Fruit fly (Drosophila melanogaster) whole organism, wandering third instar larva: ENCODE data around the gene gammaTub37C.

Experiments used
- CG32264 ChIP-seq: fragments of 200-800 bp; sonication (Bioruptor generic); optimal IDR thresholded peaks from 2 replicates; lab custom pipeline; 2016; ENCODE audit warnings: missing biosample characterization, missing genetic modification characterization
- Dfd ChIP-seq: fragments of >200 bp; optimal IDR thresholded peaks from 2 replicates; lab custom pipeline; 2017; ENCODE audit warnings: missing biosample characterization, missing genetic modification characterization
- OdsH ChIP-seq: fragments of 200-800 bp; sonication (Bioruptor generic); optimal IDR thresholded peaks from 2 replicates; lab custom pipeline; 2016; ENCODE audit warnings: missing biosample characterization, mild to moderate bottlenecking, missing genetic modification characterization
- Sp1 ChIP-seq: fragments of 200-800 bp; sonication (Bioruptor generic); optimal IDR thresholded peaks from 3 replicates; lab custom pipeline; 2019; ENCODE audit warnings: missing biosample characterization, mild to moderate bottlenecking, missing genetic modification characterization, moderate library complexity
- brk ChIP-seq: fragments of 200-800 bp; sonication (Bioruptor generic); optimal IDR thresholded peaks from 2 replicates; lab custom pipeline; 2016; ENCODE audit warnings: missing biosample characterization, mild to moderate bottlenecking, missing genetic modification characterization
- fru ChIP-seq: fragments of 200-800 bp; sonication (Bioruptor generic); optimal IDR thresholded peaks from 3 replicates; lab custom pipeline; 2016; ENCODE audit warnings: missing biosample characterization, mild to moderate bottlenecking, missing genetic modification characterization
- h ChIP-seq: fragments of 200-800 bp; sonication (Bioruptor generic); optimal IDR thresholded peaks from 3 replicates; lab custom pipeline; 2016; ENCODE audit warnings: missing biosample characterization, mild to moderate bottlenecking, missing genetic modification characterization
- pan ChIP-seq: fragments of >200 bp; optimal IDR thresholded peaks from 2 replicates; lab custom pipeline; 2017
- woc ChIP-seq: sonication (Bioruptor generic); optimal IDR thresholded peaks from 2 replicates; lab custom pipeline; 2016; ENCODE audit warnings: missing biosample characterization, mild to moderate bottlenecking, missing genetic modification characterization

DNA sequence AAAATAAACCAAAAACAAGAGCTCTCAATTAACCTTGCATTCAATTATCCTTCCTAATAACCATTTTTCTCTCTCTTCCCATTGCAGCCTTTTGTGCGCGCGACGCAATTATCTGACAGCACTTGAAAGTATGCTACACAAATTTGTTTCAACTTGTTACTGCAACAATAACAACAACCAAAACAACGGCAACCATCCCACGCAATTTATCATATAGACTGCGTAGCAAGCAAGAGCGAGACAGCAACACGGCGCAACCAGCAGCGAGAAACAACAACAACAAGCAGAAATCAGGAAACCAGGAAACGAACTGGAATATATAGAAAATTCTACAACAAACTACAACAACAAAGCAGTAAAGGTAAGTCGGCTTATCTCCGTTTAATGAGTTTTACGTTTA is 19.5 kb downstream of the gammaTub37C start:
- TF ChIP-seq h (GFP tag; lab: Kevin White, UChicago), result no peak
- TF ChIP-seq pan (lab: Kevin White, UChicago), result no peak
- TF ChIP-seq Dfd (GFP tag; lab: Kevin White, UChicago), result no peak
- no peak for TF ChIP-seq Sp1 (GFP tag; lab: Kevin White, UChicago)
- TF ChIP-seq OdsH (GFP tag; lab: Kevin White, UChicago), result no peak
- no peak for TF ChIP-seq CG32264
- TF ChIP-seq brk (GFP tag; lab: Kevin White, UChicago), result no peak
- TF ChIP-seq woc (GFP tag; lab: Kevin White, UChicago), result no peak
- TF ChIP-seq fru (GFP tag; lab: Kevin White, UChicago), result no peak
